Fruit fly (Drosophila melanogaster) whole organism, embryonic: ENCODE measurements around the gene alphaTub67C.

ENCODE experiments used
- Antp ChIP-seq: fragments of 200-800 bp; sonication (Bioruptor generic); optimal IDR thresholded peaks from 3 replicates; lab custom pipeline; 2016; ENCODE audit warnings: missing biosample characterization, missing genetic modification characterization
- CG10959 ChIP-seq: fragments of 200-800 bp; sonication (Bioruptor generic); IDR thresholded peaks from 2 replicates; pipeline ENCODE4 v1.3.6; 2022; ENCODE audit warnings: missing biosample characterization, missing genetic modification characterization
- CG11456 ChIP-seq: fragments of 200-800 bp; sonication (Bioruptor generic); IDR thresholded peaks from 3 replicates; pipeline ENCODE4 v1.3.6; 2022; ENCODE audit warnings: missing biosample characterization, missing genetic modification characterization
- CG12219 ChIP-seq: fragments of 200-800 bp; sonication (Bioruptor generic); optimal IDR thresholded peaks from 3 replicates; lab custom pipeline; 2018; ENCODE audit warnings: missing biosample characterization, mild to moderate bottlenecking, missing genetic modification characterization
- CG12391 ChIP-seq: fragments of 200-800 bp; sonication (Bioruptor generic); optimal IDR thresholded peaks from 3 replicates; lab custom pipeline; 2018; ENCODE audit warnings: missing biosample characterization, mild to moderate bottlenecking, missing genetic modification characterization, moderate library complexity
- CG12659 ChIP-seq: fragments of 200-800 bp; sonication (Bioruptor generic); optimal IDR thresholded peaks from 3 replicates; lab custom pipeline; 2017; ENCODE audit warnings: mild to moderate bottlenecking, missing biosample characterization, missing genetic modification reagents, missing genetic modification characterization
- CG13296 ChIP-seq: fragments of 200-800 bp; sonication (Bioruptor generic); optimal IDR thresholded peaks from 3 replicates; lab custom pipeline; 2018; ENCODE audit warnings: missing biosample characterization, mild to moderate bottlenecking, missing genetic modification characterization
- CG14965 ChIP-seq: fragments of 200-800 bp; sonication (Bioruptor generic); optimal IDR thresholded peaks from 2 replicates; lab custom pipeline; 2016; ENCODE audit warnings: missing biosample characterization, missing genetic modification characterization, borderline replicate concordance
- CG17912 ChIP-seq: fragments of 200-800 bp; sonication (Bioruptor generic); optimal IDR thresholded peaks from 2 replicates; lab custom pipeline; 2018; ENCODE audit warnings: missing biosample characterization, mild to moderate bottlenecking, missing genetic modification characterization
- CG18476 ChIP-seq: fragments of 200-800 bp; sonication (Bioruptor generic); optimal IDR thresholded peaks from 2 replicates; lab custom pipeline; 2016; ENCODE audit warnings: missing biosample characterization, mild to moderate bottlenecking, missing genetic modification characterization
- CG18599 ChIP-seq: fragments of 200-800 bp; sonication (Bioruptor generic); optimal IDR thresholded peaks from 3 replicates; lab custom pipeline; 2017; ENCODE audit warnings: missing biosample characterization, missing genetic modification characterization, mild to moderate bottlenecking, moderate library complexity, missing genetic modification reagents
- CG18619 ChIP-seq: fragments of 200-800 bp; sonication (Bioruptor generic); optimal IDR thresholded peaks from 3 replicates; lab custom pipeline; 2017; ENCODE audit warnings: missing biosample characterization, mild to moderate bottlenecking, missing genetic modification characterization
- CG31388 ChIP-seq: fragments of 200-800 bp; sonication (Bioruptor generic); optimal IDR thresholded peaks from 2 replicates; lab custom pipeline; 2016; ENCODE audit warnings: missing biosample characterization, missing genetic modification characterization
- CG3995 ChIP-seq: fragments of 200-800 bp; sonication (Bioruptor generic); optimal IDR thresholded peaks from 3 replicates; lab custom pipeline; 2016; ENCODE audit warnings: missing biosample characterization, missing genetic modification characterization
- CG4328 ChIP-seq: fragments of 200-800 bp; sonication (Bioruptor generic); optimal IDR thresholded peaks from 3 replicates; lab custom pipeline; 2017; ENCODE audit warnings: missing biosample characterization, missing genetic modification reagents, missing genetic modification characterization
- CG4617 ChIP-seq: fragments of 200-800 bp; sonication (Bioruptor generic); optimal IDR thresholded peaks from 3 replicates; lab custom pipeline; 2016; ENCODE audit warnings: missing biosample characterization, missing genetic modification characterization, borderline replicate concordance
- CG6689 ChIP-seq: fragments of 200-800 bp; sonication (Bioruptor generic); IDR thresholded peaks from 2 replicates; pipeline ENCODE4 v1.3.6; 2022; ENCODE audit warnings: missing biosample characterization, missing genetic modification characterization
- CG7987 ChIP-seq: fragments of 200-800 bp; sonication (Bioruptor generic); optimal IDR thresholded peaks from 2 replicates; lab custom pipeline; 2018; ENCODE audit warnings: missing biosample characterization, mild to moderate bottlenecking, missing genetic modification characterization, moderate library complexity
- CG8924 ChIP-seq: fragments of 200-800 bp; optimal IDR thresholded peaks from 3 replicates; lab custom pipeline; 2019; ENCODE audit warnings: missing biosample characterization, mild to moderate bottlenecking, missing genetic modification characterization, moderate library complexity
- CG9437 ChIP-seq: fragments of 200-800 bp; sonication (Bioruptor generic); optimal IDR thresholded peaks from 2 replicates; lab custom pipeline; 2018; ENCODE audit warnings: missing biosample characterization, mild to moderate bottlenecking, missing genetic modification characterization
- CG9797 ChIP-seq: fragments of 200-800 bp; sonication (Bioruptor generic); optimal IDR thresholded peaks from 3 replicates; lab custom pipeline; 2018; ENCODE audit warnings: missing biosample characterization, mild to moderate bottlenecking, missing genetic modification characterization
- Dll ChIP-seq: fragments of 200-800 bp; sonication (Bioruptor generic); IDR thresholded peaks from 4 replicates; pipeline ENCODE4 v1.3.6; 2022; ENCODE audit warnings: missing biosample characterization, missing genetic modification characterization; ENCODE audit not compliant: partially characterized antibody
- HLH54F ChIP-seq: fragments of 200-800 bp; sonication (Bioruptor generic); optimal IDR thresholded peaks from 3 replicates; lab custom pipeline; 2016; ENCODE audit warnings: missing biosample characterization, missing genetic modification characterization
- Hey ChIP-seq: fragments of 200-800 bp; sonication (Bioruptor generic); optimal IDR thresholded peaks from 3 replicates; lab custom pipeline; 2018; ENCODE audit warnings: missing biosample characterization, mild to moderate bottlenecking, missing genetic modification characterization
- HmgD ChIP-seq: fragments of 200-800 bp; sonication (Bioruptor generic); optimal IDR thresholded peaks from 3 replicates; lab custom pipeline; 2016; ENCODE audit warnings: missing biosample characterization, missing genetic modification characterization
- Sry-β ChIP-seq: fragments of 200-800 bp; sonication (Bioruptor generic); optimal IDR thresholded peaks from 2 replicates; lab custom pipeline; 2018; ENCODE audit warnings: missing biosample characterization, mild to moderate bottlenecking, missing genetic modification characterization, moderate library complexity
- Sry-δ ChIP-seq: fragments of 200-800 bp; sonication (Bioruptor generic); optimal IDR thresholded peaks from 2 replicates; lab custom pipeline; 2016; ENCODE audit warnings: missing biosample characterization, missing genetic modification characterization
- Xbp1 ChIP-seq: fragments of 200-800 bp; sonication (Bioruptor generic); optimal IDR thresholded peaks from 3 replicates; lab custom pipeline; 2016; ENCODE audit warnings: missing biosample characterization, mild to moderate bottlenecking, missing genetic modification characterization
- ash1 ChIP-seq: fragments of 200-800 bp; sonication (Bioruptor generic); optimal IDR thresholded peaks from 2 replicates; lab custom pipeline; 2018; ENCODE audit warnings: missing biosample characterization, mild to moderate bottlenecking, missing genetic modification characterization
- bowl ChIP-seq: fragments of 200-800 bp; sonication (Bioruptor generic); IDR thresholded peaks from 2 replicates; pipeline ENCODE4 v1.3.6; 2022; ENCODE audit warnings: missing biosample characterization, missing genetic modification characterization
- btn ChIP-seq: fragments of 200-800 bp; sonication (Bioruptor generic); optimal IDR thresholded peaks from 2 replicates; lab custom pipeline; 2016; ENCODE audit warnings: missing biosample characterization, missing genetic modification characterization
- cas ChIP-seq: fragments of 200-800 bp; sonication (Bioruptor generic); IDR thresholded peaks from 2 replicates; pipeline ENCODE4 v1.3.6; 2022; ENCODE audit warnings: missing biosample characterization, missing genetic modification characterization
- caup ChIP-seq: fragments of 200-800 bp; sonication (Bioruptor generic); optimal IDR thresholded peaks from 3 replicates; lab custom pipeline; 2017; ENCODE audit warnings: missing biosample characterization, mild to moderate bottlenecking, missing genetic modification characterization, moderate library complexity; ENCODE audit not compliant: severe bottlenecking
- crc ChIP-seq: fragments of 200-800 bp; sonication (Bioruptor generic); optimal IDR thresholded peaks from 2 replicates; lab custom pipeline; 2016; ENCODE audit warnings: missing biosample characterization, missing genetic modification characterization
- dmrt99B ChIP-seq: fragments of 200-800 bp; sonication (Bioruptor generic); optimal IDR thresholded peaks from 2 replicates; lab custom pipeline; 2018; ENCODE audit warnings: missing biosample characterization, mild to moderate bottlenecking, missing genetic modification characterization, moderate library complexity
- esg ChIP-seq: fragments of 200-800 bp; sonication (Bioruptor generic); conservative IDR thresholded peaks from 2 replicates; pipeline ENCODE4 v1.3.6; 2022; ENCODE audit warnings: missing biosample characterization, missing genetic modification characterization
- exex ChIP-seq: fragments of 200-800 bp; sonication (Bioruptor generic); optimal IDR thresholded peaks from 4 replicates; lab custom pipeline; 2018; ENCODE audit warnings: missing biosample characterization, mild to moderate bottlenecking, missing genetic modification characterization, moderate library complexity
- gsb-n ChIP-seq: fragments of 200-800 bp; sonication (Bioruptor generic); optimal IDR thresholded peaks from 3 replicates; lab custom pipeline; 2018; ENCODE audit warnings: missing biosample characterization, mild to moderate bottlenecking, missing genetic modification characterization
- insv ChIP-seq, 2 experiments: fragments of 200-800 bp; sonication (Bioruptor generic); optimal IDR thresholded peaks; 3 replicates each; lab custom pipeline; 2016 to 2018; ENCODE audit warnings: missing biosample characterization in 2 of 2, missing genetic modification characterization in 2 of 2
- lbe ChIP-seq: fragments of 200-800 bp; sonication (Bioruptor generic); optimal IDR thresholded peaks from 2 replicates; lab custom pipeline; 2016; ENCODE audit warnings: missing biosample characterization, mild to moderate bottlenecking, missing genetic modification characterization
- p53 ChIP-seq: fragments of 200-800 bp; sonication (Bioruptor generic); optimal IDR thresholded peaks from 2 replicates; lab custom pipeline; 2016; ENCODE audit warnings: missing biosample characterization, missing genetic modification characterization
- pan ChIP-seq, 4 experiments: fragments of >200 bp in 3 of 4; fragments of 200-800 bp in 1 of 4; sonication (Bioruptor generic) in 1 of 4; optimal IDR thresholded peaks in 3 of 4; IDR thresholded peaks in 1 of 4; 2 replicates each; pipeline versions ENCODE4 v1.3.6 to Lab custom; 2017 to 2022; ENCODE audit warnings: missing biosample characterization in 2 of 4, missing genetic modification characterization in 2 of 4, mixed read lengths in 1 of 4
- pho ChIP-seq: fragments of 200-800 bp; sonication (Bioruptor generic); optimal IDR thresholded peaks from 2 replicates; lab custom pipeline; 2016; ENCODE audit warnings: missing biosample characterization, missing genetic modification characterization
- psq ChIP-seq: fragments of 200-800 bp; sonication (Bioruptor generic); optimal IDR thresholded peaks from 2 replicates; lab custom pipeline; 2017; ENCODE audit warnings: missing biosample characterization, missing genetic modification characterization
- rib ChIP-seq: fragments of 200-800 bp; sonication (Bioruptor generic); IDR thresholded peaks from 2 replicates; pipeline ENCODE4 v1.3.6; 2022; ENCODE audit warnings: missing biosample characterization, missing genetic modification characterization
- sc ChIP-seq, 3 experiments: fragments of >200 bp in 2 of 3; fragments of 200-800 bp in 1 of 3; sonication (Bioruptor generic) in 1 of 3; optimal IDR thresholded peaks; 2 replicates in 2 of 3; 3 replicates in 1 of 3; lab custom pipeline; 2017; ENCODE audit warnings: mild to moderate bottlenecking in 1 of 3, missing biosample characterization in 1 of 3, missing genetic modification characterization in 1 of 3, missing genetic modification reagents in 1 of 3
- slbo ChIP-seq: fragments of 200-800 bp; sonication (Bioruptor generic); IDR thresholded peaks from 2 replicates; pipeline ENCODE4 v1.3.6; 2022; ENCODE audit warnings: missing biosample characterization, missing genetic modification characterization
- tin ChIP-seq: fragments of 200-800 bp; sonication (Bioruptor generic); optimal IDR thresholded peaks from 3 replicates; lab custom pipeline; 2016; ENCODE audit warnings: missing biosample characterization, missing genetic modification characterization
- unpg ChIP-seq: fragments of 200-800 bp; sonication (Bioruptor generic); optimal IDR thresholded peaks from 3 replicates; lab custom pipeline; 2018; ENCODE audit warnings: missing biosample characterization, mild to moderate bottlenecking, missing genetic modification characterization, moderate library complexity
- wdn ChIP-seq: fragments of 200-800 bp; sonication (Bioruptor generic); IDR thresholded peaks from 2 replicates; pipeline ENCODE4 v1.3.6; 2022; ENCODE audit warnings: missing biosample characterization, missing genetic modification characterization

Gene alphaTub67C

DNA sequence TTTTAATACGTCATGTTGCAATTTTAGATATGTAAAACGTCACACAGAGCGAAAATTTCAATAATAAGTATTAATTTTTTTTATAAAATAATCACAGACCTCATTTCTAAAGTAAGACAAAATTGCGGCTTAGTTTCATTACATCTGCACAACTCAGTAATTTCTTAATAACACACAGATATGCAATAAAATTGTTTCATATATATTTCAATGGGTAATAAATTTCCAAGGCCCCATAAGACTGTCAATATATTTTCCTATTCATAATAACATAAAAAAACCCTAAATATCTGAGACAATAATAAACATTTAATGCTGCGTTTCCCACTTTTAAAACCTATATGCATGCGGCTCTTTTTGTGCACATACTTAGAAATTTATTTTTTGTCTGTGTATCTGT is 14.6 kb downstream of the alphaTub67C start (continued):
- TF ChIP-seq CG9437 (peak; percentile 39), CG17912 (no peak), ash1 (GFP tag; lab: Kevin White, UChicago) (no peak), Antp (no peak), btn (GFP tag; lab: Kevin White, UChicago) (no peak), CG10959 (no peak), HmgD (no peak), HLH54F (GFP tag; lab: Kevin White, UChicago) (no peak), CG14965 (no peak), Dll (GFP tag; lab: Robert Waterston, UW) (no peak), p53 (GFP tag; lab: Kevin White, UChicago) (no peak), dmrt99B (tag; lab: Kevin White, UChicago) (peak; percentile 66), CG9797 (GFP tag; lab: Kevin White, UChicago) (no peak), CG31388 (GFP tag; lab: Kevin White, UChicago) (no peak), CG12219 (GFP tag; lab: Kevin White, UChicago) (no peak), CG8924 (tag; lab: Kevin White, UChicago) (no peak), crc (GFP tag; lab: Kevin White, UChicago) (no peak), bowl (GFP tag; lab: Robert Waterston, UW) (no peak), insv (GFP tag; optimal IDR thresholded peaks at IDR 0.05; lab: Kevin White, UChicago) (no peak), tin (no peak), caup (GFP tag; lab: Kevin White, UChicago) (peak; percentile 21), CG13296 (GFP tag; lab: Kevin White, UChicago) (no peak), gsb-n (no peak), Hey (no peak), CG3995 (GFP tag; lab: Kevin White, UChicago) (no peak), esg (GFP tag; lab: Robert Waterston, UW) (0 out of 2 replicates have a peak, but pooled peaks have one; percentile 14), CG12391 (peak; percentile 54), Xbp1 (peak; percentile 51), exex (tag; lab: Kevin White, UChicago) (no peak), CG18476 (GFP tag; lab: Kevin White, UChicago) (no peak), CG12659 (peak; percentile 34), pho (GFP tag; lab: Kevin White, UChicago) (no peak), CG4328 (no peak), Sry-β (no peak), pan (optimal IDR thresholded peaks at IDR 0.05; lab: Kevin White, UChicago) (no peak), pan (GFP tag; optimal IDR thresholded peaks at IDR 0.05 in 1 of 2, IDR thresholded peaks at IDR 0.05 in 1 of 2) (no peak), slbo (GFP tag; lab: Robert Waterston, UW) (peak; percentile 17; the same call in 1 of the 2 replicates), lbe (GFP tag; lab: Kevin White, UChicago) (no peak), sc (optimal IDR thresholded peaks at IDR 0.05; lab: Kevin White, UChicago) (no peak), sc (GFP tag; optimal IDR thresholded peaks at IDR 0.05; lab: Kevin White, UChicago) (no peak), unpg (GFP tag; lab: Kevin White, UChicago) (peak; percentile 41), rib (no peak), CG6689 (peak; percentile 24), CG18619 (GFP tag; lab: Kevin White, UChicago) (peak; percentile 13), CG4617 (no peak), Sry-δ (GFP tag; lab: Kevin White, UChicago) (no peak), psq (GFP tag; lab: Kevin White, UChicago) (no peak), cas (no peak), wdn (GFP tag; lab: Robert Waterston, UW) (no peak), CG11456 (GFP tag; lab: Robert Waterston, UW) (no peak), CG18599 (GFP tag; lab: Kevin White, UChicago) (peak; percentile 4), CG7987 (GFP tag; lab: Kevin White, UChicago) (no peak)
